Worm (Caenorhabditis elegans): ENCODE data around the gene R05G6.4.

The R05G6.4 gene

DNA sequence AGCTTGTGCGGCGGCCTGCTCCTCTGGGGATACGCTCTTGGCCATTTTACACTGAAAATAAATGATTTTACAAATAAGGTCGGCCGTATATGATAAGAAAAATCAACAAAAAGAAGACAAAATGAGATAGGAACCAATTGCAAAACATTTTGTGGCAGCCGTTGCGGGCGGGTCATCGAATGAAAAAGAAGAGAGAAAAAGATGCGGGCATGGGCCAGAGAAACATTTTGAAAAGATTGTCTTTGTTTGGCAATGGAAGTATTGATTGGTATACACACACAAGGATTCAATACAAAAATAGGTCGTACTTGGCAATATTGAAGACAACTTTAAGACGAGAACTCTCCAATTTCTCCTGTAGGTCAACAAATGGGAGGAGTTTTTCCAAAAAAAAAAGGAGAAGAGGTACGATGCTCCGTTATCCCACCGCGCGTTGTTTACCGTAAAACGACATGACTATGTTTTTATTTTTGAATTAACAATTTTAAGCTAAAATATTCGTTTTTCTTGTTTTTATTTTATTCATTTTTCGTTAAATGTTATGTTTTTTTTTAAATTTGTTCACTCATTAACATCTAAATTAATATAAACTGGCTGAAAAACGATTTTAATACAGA lies at the start of gene R05G6.4, which contains the start of gene plc-4:
TSS of gene R05G6.4 (plus strand) at position 617 of the 617 bp plus-strand sequence.
TSS of gene plc-4 (minus strand) at position 51 of the 617 bp plus-strand sequence.
- no peak for TF ChIP-seq ceh-34 (tag; optimal IDR thresholded peaks at IDR 0.05)
- TF ChIP-seq rnt-1 (tag; optimal IDR thresholded peaks at IDR 0.05) = no peak
- no peak for TF ChIP-seq ceh-14 (tag; optimal IDR thresholded peaks at IDR 0.05)
- TF ChIP-seq ceh-22 (tag; optimal IDR thresholded peaks at IDR 0.05) = no peak
- TF ChIP-seq lim-6 (tag; optimal IDR thresholded peaks at IDR 0.05) = no peak
- TF ChIP-seq pha-4 (tag; optimal IDR thresholded peaks at IDR 0.05) = no peak
- TF ChIP-seq tbx-7 (tag; optimal IDR thresholded peaks at IDR 0.05) = no peak
- no peak for TF ChIP-seq C38D4.7 (GFP tag; optimal IDR thresholded peaks at IDR 0.05)
- no peak for TF ChIP-seq odd-2 (tag; optimal IDR thresholded peaks at IDR 0.05)
- TF ChIP-seq pha-2 (tag; optimal IDR thresholded peaks at IDR 0.05) = no peak
- TF ChIP-seq mec-3 (tag; optimal IDR thresholded peaks at IDR 0.05; ENCODE audit: borderline replicate concordance) = no peak
- TF ChIP-seq ceh-31 (tag; optimal IDR thresholded peaks at IDR 0.05) = no peak
- no peak for TF ChIP-seq gmeb-2 (tag; optimal IDR thresholded peaks at IDR 0.05)
- TF ChIP-seq elt-4 (tag; optimal IDR thresholded peaks at IDR 0.05) = no peak

DNA sequence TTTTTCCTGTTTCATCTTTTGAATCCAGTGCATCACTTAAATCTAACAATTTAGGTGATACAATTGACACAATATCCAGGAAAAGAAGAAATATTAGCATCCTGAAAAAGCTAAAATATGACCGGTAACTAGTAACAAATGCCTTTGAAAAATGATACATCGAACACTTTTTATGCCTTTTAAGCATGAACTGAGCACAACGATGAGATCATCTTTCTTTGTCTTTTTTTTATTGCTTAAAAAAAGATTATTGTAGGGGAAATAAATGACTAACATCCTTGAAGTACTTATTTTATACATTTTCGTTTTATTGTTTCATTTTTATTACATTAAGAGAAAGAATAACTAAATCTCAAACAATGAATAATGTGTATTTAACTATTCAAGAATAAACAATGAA lies 47.2 kb upstream of the R05G6.4 start, which contains the start of gene F13B6.3:
TSS of gene F13B6.3 (minus strand) at position 101 of the 400 bp plus-strand sequence.
- TF ChIP-seq elt-2 (tag; optimal IDR thresholded peaks at IDR 0.05) (no peak), mec-3 (tag; optimal IDR thresholded peaks at IDR 0.05; ENCODE audit: borderline replicate concordance) (no peak)

DNA sequence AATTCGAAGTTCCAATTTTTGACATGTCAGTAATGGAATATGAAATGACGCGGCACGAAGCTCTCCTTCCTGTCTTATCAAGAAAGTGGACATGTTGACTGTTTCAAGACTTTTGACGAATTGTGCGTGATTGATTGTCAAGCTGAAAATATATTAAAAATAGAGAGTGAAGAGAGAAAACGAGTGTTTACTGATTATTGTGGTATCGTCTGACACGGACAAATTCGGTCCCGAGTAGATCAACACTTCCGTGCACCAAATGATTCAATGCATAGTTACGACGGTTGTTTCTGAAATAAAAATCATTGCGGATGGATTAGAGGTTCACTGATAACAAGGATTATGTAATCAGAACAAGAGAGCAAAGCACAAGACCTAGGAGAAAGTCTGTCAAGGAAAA lies 45.9 kb upstream of the R05G6.4 start:
- TF ChIP-seq hlh-30 (tag; optimal IDR thresholded peaks at IDR 0.05; ENCODE audit: insufficient read depth) (no peak), ceh-22 (tag; optimal IDR thresholded peaks at IDR 0.05) (no peak), fkh-10 (GFP tag; optimal IDR thresholded peaks at IDR 0.05) (no peak), pag-3 (tag; optimal IDR thresholded peaks at IDR 0.05; ENCODE audit: borderline replicate concordance) (no peak), T23F11.4 (GFP tag; optimal IDR thresholded peaks at IDR 0.05) (no peak), ceh-31 (tag; optimal IDR thresholded peaks at IDR 0.05) (no peak), zip-5 (tag; optimal IDR thresholded peaks at IDR 0.05) (no peak), F13H6.1 (tag; optimal IDR thresholded peaks at IDR 0.05) (no peak), ref-2 (tag; optimal IDR thresholded peaks at IDR 0.05) (no peak), ahr-1 (tag; optimal IDR thresholded peaks at IDR 0.05) (no peak), hlh-8 (tag; optimal IDR thresholded peaks at IDR 0.05) (no peak), sox-4 (tag; optimal IDR thresholded peaks at IDR 0.05) (no peak), pat-9 (tag; optimal IDR thresholded peaks at IDR 0.05) (no peak), C08G9.2 (tag; optimal IDR thresholded peaks at IDR 0.05) (no peak), ceh-9 (tag; optimal IDR thresholded peaks at IDR 0.05) (no peak), madf-2 (tag; optimal IDR thresholded peaks at IDR 0.05) (no peak), nhr-232 (tag; optimal IDR thresholded peaks at IDR 0.05) (no peak), ceh-24 (tag; optimal IDR thresholded peaks at IDR 0.05) (no peak)

DNA sequence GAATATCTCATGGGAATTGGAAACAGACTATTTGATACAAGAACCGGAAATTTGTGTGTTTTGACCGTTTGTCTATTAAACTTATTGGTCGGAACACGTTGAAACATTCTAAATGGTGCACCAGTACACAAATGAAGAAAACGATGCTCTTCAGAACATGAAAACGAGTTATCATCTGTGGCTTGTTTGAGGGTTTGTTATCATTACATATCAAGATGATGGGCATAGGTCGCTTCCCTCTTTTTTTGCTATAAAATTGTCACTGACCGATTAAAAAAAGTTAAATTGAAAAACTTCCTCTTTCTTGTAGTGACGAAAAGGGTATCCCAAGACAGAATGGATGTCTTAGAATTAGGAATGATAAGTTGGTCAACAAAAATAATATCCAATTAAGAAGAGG lies 44.4 kb upstream of the R05G6.4 start:
- TF ChIP-seq pat-9 (tag; optimal IDR thresholded peaks at IDR 0.05) (no peak), ceh-2 (tag; optimal IDR thresholded peaks at IDR 0.05) (no peak)

DNA sequence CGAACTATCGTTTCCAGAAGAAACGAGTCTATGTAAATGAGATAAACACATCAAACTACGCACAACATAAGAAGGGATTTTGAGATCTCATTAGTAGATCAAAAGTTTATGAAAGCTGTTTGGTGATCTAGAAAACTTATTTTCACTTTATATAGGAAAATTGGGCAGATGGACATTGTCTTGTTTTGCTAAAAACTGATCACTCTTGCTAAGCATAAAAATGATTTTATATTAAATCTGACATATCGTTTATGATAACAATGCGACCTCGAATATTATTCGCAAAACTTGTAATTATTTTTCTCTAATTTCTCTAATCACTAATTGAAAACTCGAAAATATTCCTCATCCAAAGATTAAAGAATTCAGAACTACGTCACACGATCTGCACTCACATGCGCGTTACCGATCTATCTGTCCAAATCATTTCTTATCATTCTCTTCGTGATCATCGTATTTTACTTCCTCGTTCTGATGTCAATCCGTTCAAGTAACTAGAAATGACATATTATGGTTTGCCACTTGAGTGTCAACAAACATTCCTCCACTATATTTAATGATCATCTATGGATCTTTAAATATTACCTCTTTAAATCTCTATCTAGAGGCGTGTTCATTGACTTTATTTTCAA lies 43.1 kb upstream of the R05G6.4 start, which contains the start of gene F55G1.7:
TSS of gene F55G1.7 (minus strand) at position 51 of the 632 bp plus-strand sequence.
- no peak for TF ChIP-seq ceh-34 (tag; optimal IDR thresholded peaks at IDR 0.05)
- TF ChIP-seq lin-11 (tag; optimal IDR thresholded peaks at IDR 0.05) = no peak
- no peak for TF ChIP-seq fkh-6 (tag; optimal IDR thresholded peaks at IDR 0.05)
- no peak for TF ChIP-seq sox-4 (tag; optimal IDR thresholded peaks at IDR 0.05)
- TF ChIP-seq hlh-6 (tag; optimal IDR thresholded peaks at IDR 0.05) = no peak
- no peak for TF ChIP-seq unc-55 (GFP tag; optimal IDR thresholded peaks at IDR 0.05)
- TF ChIP-seq pqm-1 (tag; optimal IDR thresholded peaks at IDR 0.05) = no peak
- TF ChIP-seq ceh-2 (tag; optimal IDR thresholded peaks at IDR 0.05) = no peak
- TF ChIP-seq odd-2 (tag; optimal IDR thresholded peaks at IDR 0.05) = no peak
- TF ChIP-seq ceh-30 (tag; optimal IDR thresholded peaks at IDR 0.05) = no peak
- no peak for TF ChIP-seq tbx-2 (tag; optimal IDR thresholded peaks at IDR 0.05)
- TF ChIP-seq C38D4.7 (GFP tag; optimal IDR thresholded peaks at IDR 0.05) = no peak
- TF ChIP-seq dve-1 (tag; optimal IDR thresholded peaks at IDR 0.05) = no peak
- TF ChIP-seq eyg-1 (tag; optimal IDR thresholded peaks at IDR 0.05) = no peak
- TF ChIP-seq sox-2 (GFP tag; IDR thresholded peaks at IDR 0.05) = no peak

All from whole organism, late embryonic.